Worm (Caenorhabditis elegans): ENCODE data around the gene unc-39.

The unc-39 gene

ce11 chrV:14331477-14331876 is 41.4 kb upstream of the unc-39 start, which contains the start of gene F47B8.8:
TSS of gene F47B8.8 (plus strand) at chrV:14331733.
- TF ChIP-seq ZK185.1 (tag; optimal IDR thresholded peaks at IDR 0.05; ENCODE audit: poor library complexity, severe bottlenecking) (no peak), ceh-27 (GFP tag; optimal IDR thresholded peaks at IDR 0.05) (no peak), lin-40 (tag; optimal IDR thresholded peaks at IDR 0.05) (no peak), nhr-90 (tag; optimal IDR thresholded peaks at IDR 0.05) (no peak), nfya-2 (GFP tag; IDR thresholded peaks at IDR 0.05) (no peak), nhr-80 (tag; optimal IDR thresholded peaks at IDR 0.05) (no peak), nfyb-1 (GFP tag; IDR thresholded peaks at IDR 0.05) (no peak), athp-1 (tag; optimal IDR thresholded peaks at IDR 0.05) (no peak), B0261.1 (tag; optimal IDR thresholded peaks at IDR 0.05) (no peak), ceh-91 (GFP tag; IDR thresholded peaks at IDR 0.05) (no peak), ekl-4 (GFP tag; IDR thresholded peaks at IDR 0.05) (no peak), F10E7.11 (tag; optimal IDR thresholded peaks at IDR 0.05) (no peak), nhr-120 (GFP tag; IDR thresholded peaks at IDR 0.05) (no peak), gei-17 (GFP tag; optimal IDR thresholded peaks at IDR 0.05) (no peak)

DNA sequence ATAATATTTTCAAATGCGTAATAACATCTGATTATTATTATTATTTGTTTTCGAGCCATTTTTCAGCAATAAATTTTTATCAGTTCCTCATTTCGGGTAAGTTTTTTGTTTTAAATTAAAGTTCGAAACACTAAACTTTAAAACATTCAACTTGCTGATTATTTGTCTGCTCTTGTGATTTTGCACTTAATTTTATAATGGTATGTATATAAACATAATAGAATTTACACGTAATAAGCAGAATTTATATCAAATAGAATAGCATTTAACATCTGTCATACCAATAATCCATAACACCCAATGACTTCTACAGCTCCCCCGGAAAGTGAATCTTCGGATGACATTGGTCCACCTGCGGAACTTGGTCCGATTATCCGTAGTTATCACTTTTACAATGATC is 39.8 kb upstream of the unc-39 start, which contains the start of gene srm-4:
Gene srm-4, plus strand, starts transcription at position 301 of the 400 bp plus-strand sequence.
- TF ChIP-seq mcd-1 (GFP tag; IDR thresholded peaks at IDR 0.05) (no peak), Y79H2A.3 (GFP tag; conservative IDR thresholded peaks at IDR 0.05) (no peak), ztf-28 (GFP tag; IDR thresholded peaks at IDR 0.05) (no peak), lsl-1 (GFP tag; optimal IDR thresholded peaks at IDR 0.05) (no peak), ztf-6 (GFP tag; IDR thresholded peaks at IDR 0.05) (no peak), Y56A3A.18 (GFP tag; IDR thresholded peaks at IDR 0.05) (no peak), nfyb-1 (GFP tag; IDR thresholded peaks at IDR 0.05) (no peak), unc-130 (GFP tag; optimal IDR thresholded peaks at IDR 0.05) (no peak), pbrm-1 (GFP tag; IDR thresholded peaks at IDR 0.05) (no peak), aptf-3 (GFP tag; IDR thresholded peaks at IDR 0.05) (no peak), ets-4 (GFP tag; optimal IDR thresholded peaks at IDR 0.05) (no peak), him-1 (tag; optimal IDR thresholded peaks at IDR 0.05) (no peak), egrh-3 (GFP tag; IDR thresholded peaks at IDR 0.05) (no peak), F22D6.2 (tag; optimal IDR thresholded peaks at IDR 0.05) (no peak), mel-28 (tag; optimal IDR thresholded peaks at IDR 0.05; ENCODE audit: borderline replicate concordance) (no peak), F33H1.4 (GFP tag; IDR thresholded peaks at IDR 0.05) (no peak), F39B2.1 (GFP tag; IDR thresholded peaks at IDR 0.05) (no peak), ceh-27 (GFP tag; optimal IDR thresholded peaks at IDR 0.05) (no peak), B0336.3 (GFP tag; IDR thresholded peaks at IDR 0.05) (no peak), K12H6.12 (tag; optimal IDR thresholded peaks at IDR 0.05) (no peak)

DNA sequence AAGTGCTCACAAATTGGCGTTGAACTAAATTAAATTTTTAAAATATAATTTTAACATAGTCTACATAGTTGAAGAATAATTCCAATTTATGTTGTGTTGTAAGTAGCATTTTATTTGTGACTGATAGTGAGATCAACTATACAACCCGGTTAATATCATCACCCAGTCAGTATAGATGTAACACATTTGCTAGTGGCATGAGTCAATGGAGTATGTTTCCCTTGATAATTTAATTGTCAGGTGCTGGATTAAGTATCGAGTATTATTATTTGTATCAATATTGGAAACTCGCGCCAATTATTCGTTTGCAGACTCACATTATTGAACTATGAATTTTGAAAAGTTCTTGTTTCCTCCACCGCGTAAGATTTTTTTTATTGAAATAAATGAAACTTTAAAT is 38.0 kb upstream of the unc-39 start, which contains the start of gene srm-5:
Gene srm-5, plus strand, starts transcription at position 301 of the 400 bp plus-strand sequence.
- TF ChIP-seq mel-28 (tag; optimal IDR thresholded peaks at IDR 0.05; ENCODE audit: borderline replicate concordance), result no peak
- no peak for TF ChIP-seq dpl-1 (GFP tag; optimal IDR thresholded peaks at IDR 0.05)
- TF ChIP-seq attf-6 (GFP tag; IDR thresholded peaks at IDR 0.05), result no peak
- no peak for TF ChIP-seq hsf-1 (GFP tag; IDR thresholded peaks at IDR 0.05)
- TF ChIP-seq F55B11.4 (tag; optimal IDR thresholded peaks at IDR 0.05; ENCODE audit: borderline replicate concordance, insufficient read depth), result no peak
- TF ChIP-seq ztf-26 (tag; optimal IDR thresholded peaks at IDR 0.05), result no peak
- TF ChIP-seq K11D2.4 (GFP tag; IDR thresholded peaks at IDR 0.05), result no peak
- no peak for TF ChIP-seq snpc-3.4 (tag; optimal IDR thresholded peaks at IDR 0.05)
- no peak for TF ChIP-seq nfyb-1 (GFP tag; IDR thresholded peaks at IDR 0.05)
- no peak for TF ChIP-seq die-1 (tag; optimal IDR thresholded peaks at IDR 0.05)
- TF ChIP-seq sdz-38 (tag; optimal IDR thresholded peaks at IDR 0.05), result no peak
- TF ChIP-seq dpff-1 (tag; optimal IDR thresholded peaks at IDR 0.05), result no peak

All from whole organism, young adult.